Fruit fly (Drosophila melanogaster): Measurements from ENCODE around the gene Atet.

- TF ChIP-seq CG2120 (GFP tag; optimal IDR thresholded peaks at IDR 0.05): no peak
- TF ChIP-seq CG12769 (tag; optimal IDR thresholded peaks at IDR 0.05): no peak
- no peak for TF ChIP-seq CG3995 (GFP tag; optimal IDR thresholded peaks at IDR 0.05)
- TF ChIP-seq pb (GFP tag; optimal IDR thresholded peaks at IDR 0.05): no peak
- no peak for TF ChIP-seq Blimp-1 (GFP tag; optimal IDR thresholded peaks at IDR 0.05)
- no peak for TF ChIP-seq eyg (GFP tag; optimal IDR thresholded peaks at IDR 0.05)
- no peak for TF ChIP-seq CG4617 (GFP tag; optimal IDR thresholded peaks at IDR 0.05; ENCODE audit: borderline replicate concordance)
- no peak for TF ChIP-seq CG31441 (GFP tag; IDR thresholded peaks at IDR 0.05)
- no peak for TF ChIP-seq tx (GFP tag; optimal IDR thresholded peaks at IDR 0.05)
- TF ChIP-seq D19A (tag; optimal IDR thresholded peaks at IDR 0.05): no peak
- no peak for TF ChIP-seq Mrtf (GFP tag; IDR thresholded peaks at IDR 0.05)
- no peak for TF ChIP-seq CG10462 (GFP tag; optimal IDR thresholded peaks at IDR 0.05)
- peak in 1 of 3 experiments; percentile 62 for TF ChIP-seq lola (GFP tag; optimal IDR thresholded peaks at IDR 0.05)
- no peak for TF ChIP-seq fu2 (GFP tag; optimal IDR thresholded peaks at IDR 0.05)
These were observed 25.4 kb downstream of the Atet start for dm6 chr2L:4359156-4359555.

Measured in whole organism, embryonic.